Fruit fly (Drosophila melanogaster) whole organism: ENCODE data around the gene CG8206.

Experiments
- CG8478 ChIP-seq: fragments of >200 bp; optimal IDR thresholded peaks from 2 replicates; lab custom pipeline; 2018; ENCODE audit warnings: inconsistent platforms
- psq ChIP-seq: fragments of >200 bp; optimal IDR thresholded peaks from 2 replicates; lab custom pipeline; 2017
- usp ChIP-seq: fragments of >200 bp; optimal IDR thresholded peaks from 2 replicates; lab custom pipeline; 2017; ENCODE audit warnings: missing biosample characterization, missing genetic modification characterization, mixed read lengths

DNA sequence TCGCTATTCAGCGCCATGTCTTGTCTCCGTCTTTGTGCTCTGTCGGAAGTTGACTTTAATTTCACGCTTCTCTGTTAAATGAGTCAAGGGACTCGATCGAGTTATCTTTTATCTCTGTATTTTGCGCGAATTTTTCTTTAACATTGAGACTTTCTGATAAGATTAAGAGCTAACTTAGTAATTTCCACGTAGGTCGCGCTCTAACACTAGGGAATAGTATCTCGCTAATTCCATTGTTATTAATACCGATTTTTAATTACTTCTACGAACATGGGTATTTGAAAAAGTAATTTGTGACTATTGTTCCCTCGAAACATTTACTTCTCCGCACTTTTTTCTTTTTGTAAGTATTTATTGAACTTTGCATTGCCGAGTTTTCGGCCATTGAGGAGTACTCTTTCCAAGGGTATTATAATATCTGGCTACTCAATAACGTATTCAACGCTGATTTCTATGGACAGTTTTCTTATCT is 27.4 kb downstream of the CG8206 start, which contains the start of gene CG8952:
- TF ChIP-seq psq (lab: Kevin White, UChicago) (no peak), CG8478 (lab: Kevin White, UChicago) (no peak), usp (GFP tag; lab: Kevin White, UChicago) (no peak)
